Worm (Caenorhabditis elegans) whole organism, L4 larva: Measurements from ENCODE around the gene C54F6.20.
A peak's percentile ranks its signal among the peaks of the same experiment; 100 is the strongest.

Experiments
- F10B5.3 ChIP-seq: sonication (generic microtip); optimal IDR thresholded peaks from 2 replicates; lab custom pipeline; 2016; ENCODE audit warnings: mild to moderate bottlenecking, missing genetic modification characterization, missing compliant biosample characterization
- F26F4.8 ChIP-seq: fragments of 200-800 bp; sonication (Bioruptor generic); conservative IDR thresholded peaks from 2 replicates; pipeline ENCODE4 v1.3.6; 2022; ENCODE audit warnings: missing genetic modification characterization, missing compliant biosample characterization
- T20F7.1 ChIP-seq: fragments of 200-800 bp; sonication (Bioruptor generic); optimal IDR thresholded peaks from 2 replicates; lab custom pipeline; 2018; ENCODE audit warnings: mild to moderate bottlenecking, missing genetic modification characterization, missing compliant biosample characterization
- Y105C5A.15 ChIP-seq: fragments of 200-800 bp; sonication (Bioruptor generic); IDR thresholded peaks from 2 replicates; pipeline ENCODE4 v1.3.6; 2022; ENCODE audit warnings: missing genetic modification characterization, missing compliant biosample characterization
- Y48G9A.11 ChIP-seq: fragments of 200-800 bp; sonication (Bioruptor generic); IDR thresholded peaks from 2 replicates; pipeline ENCODE4 v1.3.6; 2022; ENCODE audit warnings: missing genetic modification reagents, missing genetic modification characterization, missing compliant biosample characterization
- ZK337.2 ChIP-seq: fragments of 200-800 bp; sonication (Bioruptor generic); IDR thresholded peaks from 2 replicates; pipeline ENCODE4 v1.3.6; 2022; ENCODE audit warnings: missing genetic modification reagents, missing genetic modification characterization, missing compliant biosample characterization
- aly-2 ChIP-seq: sonication (generic microtip); optimal IDR thresholded peaks from 2 replicates; lab custom pipeline; 2018; ENCODE audit warnings: missing biosample characterization, missing genetic modification characterization
- ama-1 ChIP-seq: fragments of 150-350 bp; optimal IDR thresholded peaks from 2 replicates; lab custom pipeline; 2014; ENCODE audit warnings: inconsistent platforms, mixed read lengths
- ceh-82 ChIP-seq: sonication (generic microtip); optimal IDR thresholded peaks from 2 replicates; lab custom pipeline; 2017; ENCODE audit warnings: missing biosample characterization, missing genetic modification characterization
- daf-8 ChIP-seq: fragments of 200-800 bp; sonication (Bioruptor generic); IDR thresholded peaks from 2 replicates; pipeline ENCODE4 v1.3.6; 2022; ENCODE audit warnings: missing genetic modification characterization, missing compliant biosample characterization
- dmd-8 ChIP-seq: fragments of 200-800 bp; sonication (Bioruptor generic); IDR thresholded peaks from 2 replicates; pipeline ENCODE4 v1.3.6; 2022; ENCODE audit warnings: missing genetic modification characterization, missing compliant biosample characterization
- duxl-1 ChIP-seq: sonication (generic microtip); optimal IDR thresholded peaks from 2 replicates; lab custom pipeline; 2016; ENCODE audit warnings: mild to moderate bottlenecking, missing genetic modification characterization, moderate library complexity, missing compliant biosample characterization; ENCODE audit not compliant: poor library complexity
- dve-1 ChIP-seq: sonication (generic microtip); optimal IDR thresholded peaks from 2 replicates; lab custom pipeline; 2017; ENCODE audit warnings: antibody characterized with exemption, mild to moderate bottlenecking, missing genetic modification characterization, missing compliant biosample characterization; ENCODE audit not compliant: insufficient read depth
- egl-43 ChIP-seq: fragments of 200-800 bp; sonication (Bioruptor generic); IDR thresholded peaks from 2 replicates; pipeline ENCODE4 v1.3.6; 2022; ENCODE audit warnings: missing genetic modification reagents, missing genetic modification characterization, missing compliant biosample characterization
- fos-1 ChIP-seq: fragments of 150-350 bp; optimal IDR thresholded peaks from 2 replicates; lab custom pipeline; 2014; ENCODE audit warnings: missing biosample characterization, missing genetic modification characterization
- lin-1 ChIP-seq: fragments of 200-800 bp; sonication (Bioruptor generic); IDR thresholded peaks from 2 replicates; pipeline ENCODE4 v1.3.6; 2022; ENCODE audit warnings: missing genetic modification reagents, missing genetic modification characterization, missing compliant biosample characterization
- lin-13 ChIP-seq: fragments of 150-350 bp; optimal IDR thresholded peaks from 2 replicates; lab custom pipeline; 2014; ENCODE audit warnings: missing biosample characterization, missing genetic modification reagents, missing genetic modification characterization
- lin-29 ChIP-seq: fragments of 200-800 bp; sonication (Bioruptor generic); IDR thresholded peaks from 2 replicates; pipeline ENCODE4 v1.3.6; 2022; ENCODE audit warnings: missing genetic modification reagents, missing genetic modification characterization, missing compliant biosample characterization
- lin-38 ChIP-seq: fragments of 200-800 bp; sonication (Bioruptor generic); IDR thresholded peaks from 2 replicates; pipeline ENCODE4 v1.3.6; 2022; ENCODE audit warnings: missing genetic modification reagents, missing genetic modification characterization, missing compliant biosample characterization
- lin-39 ChIP-seq: fragments of 150-350 bp; optimal IDR thresholded peaks from 2 replicates; lab custom pipeline; 2014; ENCODE audit warnings: missing biosample characterization, missing genetic modification reagents, missing genetic modification characterization
- lir-3 ChIP-seq: sonication (generic microtip); optimal IDR thresholded peaks from 2 replicates; lab custom pipeline; 2016; ENCODE audit warnings: mild to moderate bottlenecking, missing genetic modification characterization, missing compliant biosample characterization
- madf-5 ChIP-seq, 2 experiments: fragments of 200-800 bp; sonication (Bioruptor generic); IDR thresholded peaks; 2 replicates each; pipeline ENCODE4 v1.3.6; 2022; ENCODE audit warnings: missing compliant biosample characterization in 2 of 2, missing genetic modification characterization in 2 of 2
- mdl-1 ChIP-seq, 2 experiments: fragments of 150-350 bp in 1 of 2; sonication (generic microtip) in 1 of 2; optimal IDR thresholded peaks; 2 replicates each; lab custom pipeline; 2014 to 2017; ENCODE audit warnings: missing biosample characterization in 2 of 2, missing genetic modification characterization in 2 of 2
- mes-2 ChIP-seq: sonication (generic microtip); optimal IDR thresholded peaks from 2 replicates; lab custom pipeline; 2016; ENCODE audit warnings: missing genotype, mild to moderate bottlenecking, missing genetic modification characterization, missing compliant biosample characterization; ENCODE audit not compliant: poor library complexity, severe bottlenecking
- mxl-3 ChIP-seq: fragments of 200-800 bp; sonication (Bioruptor generic); optimal IDR thresholded peaks from 2 replicates; lab custom pipeline; 2018; ENCODE audit warnings: mild to moderate bottlenecking, missing genetic modification characterization, missing compliant biosample characterization
- nhr-102 ChIP-seq: sonication (generic microtip); optimal IDR thresholded peaks from 2 replicates; lab custom pipeline; 2016; ENCODE audit warnings: mild to moderate bottlenecking, missing genetic modification characterization, moderate library complexity, missing compliant biosample characterization
- nhr-28 ChIP-seq: fragments of 150-350 bp; optimal IDR thresholded peaks from 2 replicates; lab custom pipeline; 2014; ENCODE audit warnings: missing biosample characterization, missing genetic modification characterization
- nhr-48 ChIP-seq: sonication (generic microtip); optimal IDR thresholded peaks from 2 replicates; lab custom pipeline; 2016; ENCODE audit warnings: mild to moderate bottlenecking, missing genetic modification characterization, missing compliant biosample characterization
- nhr-6 ChIP-seq: fragments of 150-350 bp; optimal IDR thresholded peaks from 2 replicates; lab custom pipeline; 2014; ENCODE audit warnings: missing biosample characterization, missing genetic modification characterization
- nhr-77 ChIP-seq: fragments of 150-350 bp; optimal IDR thresholded peaks from 2 replicates; lab custom pipeline; 2014; ENCODE audit warnings: missing biosample characterization, missing genetic modification characterization
- pha-4 ChIP-seq, 2 experiments: fragments of 150-350 bp in 1 of 2; fragments of 200-800 bp in 1 of 2; sonication (Bioruptor generic) in 1 of 2; IDR thresholded peaks in 1 of 2; optimal IDR thresholded peaks in 1 of 2; 2 replicates each; pipeline versions ENCODE4 v1.3.6 to Lab custom; 2014 to 2022; ENCODE audit warnings: missing genetic modification characterization in 2 of 2, missing genetic modification reagents in 2 of 2, missing biosample characterization in 1 of 2, missing compliant biosample characterization in 1 of 2
- rbr-2 ChIP-seq: sonication (generic microtip); optimal IDR thresholded peaks from 2 replicates; lab custom pipeline; 2016; ENCODE audit warnings: missing genotype, missing genetic modification characterization, missing compliant biosample characterization
- sdz-12 ChIP-seq: fragments of 200-800 bp; sonication (Bioruptor generic); optimal IDR thresholded peaks from 2 replicates; lab custom pipeline; 2018; ENCODE audit warnings: mild to moderate bottlenecking, missing genetic modification characterization, missing compliant biosample characterization
- set-16 ChIP-seq: fragments of 200-800 bp; sonication (Bioruptor generic); IDR thresholded peaks from 2 replicates; pipeline ENCODE4 v1.3.6; 2022; ENCODE audit warnings: missing genetic modification reagents, missing genetic modification characterization, missing compliant biosample characterization
- snpc-1.2 ChIP-seq: fragments of 200-800 bp; sonication (Bioruptor generic); IDR thresholded peaks from 2 replicates; pipeline ENCODE4 v1.3.6; 2022; ENCODE audit warnings: missing genetic modification reagents, missing genetic modification characterization, missing compliant biosample characterization
- snpc-4 ChIP-seq: fragments of 150-350 bp; optimal IDR thresholded peaks from 2 replicates; lab custom pipeline; 2014; ENCODE audit warnings: missing biosample characterization, missing genetic modification characterization
- unc-130 ChIP-seq: sonication (generic microtip); optimal IDR thresholded peaks from 2 replicates; lab custom pipeline; 2016; ENCODE audit warnings: missing genetic modification reagents, missing genetic modification characterization, missing compliant biosample characterization
- unc-39 ChIP-seq: sonication (generic microtip); optimal IDR thresholded peaks from 2 replicates; lab custom pipeline; 2017; ENCODE audit warnings: missing biosample characterization, missing genetic modification characterization
- unc-62 ChIP-seq, 3 experiments: fragments of 150-350 bp in 1 of 3; sonication (generic microtip); optimal IDR thresholded peaks in 2 of 3; peaks in 1 of 3; 1 replicate in 1 of 3; 2 replicates in 2 of 3; lab custom pipeline; 2014 to 2017; ENCODE audit warnings: missing biosample characterization in 3 of 3, missing genetic modification characterization in 3 of 3, missing genetic modification reagents in 3 of 3, missing genotype in 1 of 3
- zag-1 ChIP-seq: fragments of 150-350 bp; optimal IDR thresholded peaks from 2 replicates; lab custom pipeline; 2014; ENCODE audit warnings: missing biosample characterization, missing genetic modification characterization
- zfp-2 ChIP-seq: sonication (generic microtip); optimal IDR thresholded peaks from 2 replicates; lab custom pipeline; 2016; ENCODE audit warnings: mild to moderate bottlenecking, missing genetic modification characterization, missing compliant biosample characterization

The C54F6.20 gene

DNA sequence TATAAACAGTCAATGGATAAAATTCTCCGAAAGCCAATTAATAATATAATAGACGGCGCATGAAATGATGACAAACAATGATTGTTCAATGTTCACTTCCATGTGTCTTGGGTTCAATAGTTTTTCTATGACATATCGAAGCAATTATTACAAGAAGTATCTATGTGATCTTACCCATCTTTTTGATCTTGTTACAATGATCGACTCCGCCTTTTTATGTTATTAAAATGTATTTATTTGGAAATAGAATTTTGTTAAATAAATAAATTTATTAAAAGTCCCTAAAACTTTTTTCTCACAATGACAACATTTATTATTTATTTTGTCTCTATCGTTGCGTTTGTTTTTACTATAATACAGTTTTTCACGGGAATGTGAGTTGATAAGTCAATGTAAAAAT is 5.3 kb downstream of the C54F6.20 start, which contains the start of gene swt-2:
TSS of gene swt-2 (plus strand) at position 301 of the 400 bp plus-strand sequence.
- TF ChIP-seq zag-1 (no peak), nhr-48 (tag; lab: Kevin White, UChicago) (no peak), mxl-3 (no peak), Y48G9A.11 (no peak), nhr-102 (no peak), T20F7.1 (GFP tag; lab: Kevin White, UChicago) (no peak), snpc-4 (tag; lab: Kevin White, UChicago) (no peak)

DNA sequence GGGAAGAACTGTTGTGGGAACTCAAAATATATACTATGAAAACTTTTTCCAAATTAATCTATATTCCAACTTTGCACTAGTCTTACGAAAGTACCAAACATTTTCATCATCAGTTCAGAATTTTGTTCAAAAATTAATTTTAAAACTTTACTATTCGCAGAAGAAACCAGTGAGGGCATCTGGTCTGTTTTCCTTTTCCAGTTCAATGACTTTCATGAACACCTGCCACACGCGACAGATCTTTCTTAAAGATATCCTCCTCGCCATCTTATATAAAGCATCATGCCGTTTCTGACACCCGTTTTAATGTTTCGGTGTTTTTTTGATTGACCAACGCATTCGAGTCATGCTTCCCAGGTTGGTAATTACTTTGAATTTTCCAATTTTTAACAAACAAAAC is 8.4 kb downstream of the C54F6.20 start, which contains the start of gene C54F6.3:
TSS of gene C54F6.3 (plus strand) at position 301 of the 400 bp plus-strand sequence.
- TF ChIP-seq Y105C5A.15 (GFP tag; lab: Robert Waterston, UW) (no peak), lin-39 (tag; lab: Kevin White, UChicago) (no peak)

- TF ChIP-seq dve-1 (tag; lab: Kevin White, UChicago): no peak
- no peak for TF ChIP-seq lir-3 (tag; lab: Kevin White, UChicago)
- no peak for TF ChIP-seq ceh-82 (tag; lab: Kevin White, UChicago)
- TF ChIP-seq lin-38 (GFP tag; lab: Robert Waterston, UW): no peak
- TF ChIP-seq lin-1: no peak
Measured at ce11 chrV:7538018-7538417, 13.5 kb downstream of the C54F6.20 start, which contains the start of gene C54F6.12. TSS of gene C54F6.12 (minus strand) at chrV:7538118.

ce11 chrV:7539015-7539414 is 14.5 kb downstream of the C54F6.20 start, which contains the start of gene srh-268:
TSS of gene srh-268 (plus strand) at chrV:7539315.
- TF ChIP-seq unc-39 (tag; lab: Kevin White, UChicago): no peak
- TF ChIP-seq Y105C5A.15 (GFP tag; lab: Robert Waterston, UW): no peak
- no peak for TF ChIP-seq nhr-77 (tag; lab: Kevin White, UChicago)
- TF ChIP-seq rbr-2 (tag; lab: Kevin White, UChicago): no peak
- TF ChIP-seq snpc-1.2 (GFP tag; lab: Robert Waterston, UW): no peak
- TF ChIP-seq zfp-2 (tag; lab: Kevin White, UChicago): no peak
- no peak for TF ChIP-seq ama-1 (lab: Kevin White, UChicago)
- no peak for TF ChIP-seq ZK337.2 (GFP tag; lab: Robert Waterston, UW)
- TF ChIP-seq dmd-8 (GFP tag; lab: Robert Waterston, UW): no peak
- no peak for TF ChIP-seq lin-39 (tag; lab: Kevin White, UChicago)
- no peak for TF ChIP-seq duxl-1 (tag; lab: Kevin White, UChicago)
- TF ChIP-seq sdz-12 (GFP tag; lab: Kevin White, UChicago): no peak
- no peak for TF ChIP-seq unc-130 (GFP tag; lab: Kevin White, UChicago)
- no peak for TF ChIP-seq fos-1 (tag; lab: Kevin White, UChicago)
- no peak for TF ChIP-seq mes-2

DNA sequence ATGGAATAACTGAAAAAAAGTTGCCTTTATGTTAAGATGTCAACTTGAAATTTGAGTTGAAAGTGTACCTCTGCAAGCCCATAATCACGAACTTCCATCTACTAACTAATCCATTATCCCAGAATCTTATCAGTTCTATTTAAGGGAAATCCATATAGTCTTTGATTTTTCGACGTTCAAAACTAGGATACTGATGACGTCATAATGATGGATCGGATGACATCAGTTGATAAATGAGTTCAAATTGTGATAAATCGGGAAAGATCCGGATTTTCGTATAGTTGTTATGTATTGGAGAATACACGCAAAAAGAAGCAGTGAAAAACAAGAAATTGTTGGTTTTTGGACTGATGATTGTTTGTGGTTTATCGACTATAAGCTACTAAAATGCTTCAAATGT is 19.2 kb downstream of the C54F6.20 start:
- TF ChIP-seq nhr-48 (tag; lab: Kevin White, UChicago): peak; percentile 79
- TF ChIP-seq unc-62 (GFP tag; optimal IDR thresholded peaks at IDR 0.05 in 1 of 2; lab: Kevin White, UChicago): peak in 1 of 2 experiments; percentile 87
- TF ChIP-seq unc-62 (tag; optimal IDR thresholded peaks at IDR 0.05; lab: Kevin White, UChicago): no peak
- TF ChIP-seq mdl-1 (tag; optimal IDR thresholded peaks at IDR 0.05; lab: Kevin White, UChicago): peak in 1 of 2 experiments; percentile 8
- peak; percentile 10 for TF ChIP-seq nhr-28 (tag; lab: Kevin White, UChicago)
- TF ChIP-seq lin-13 (GFP tag; lab: Kevin White, UChicago): no peak
- TF ChIP-seq Y105C5A.15 (GFP tag; lab: Robert Waterston, UW): no peak
- TF ChIP-seq, all 104 proteins: peak for 4

DNA sequence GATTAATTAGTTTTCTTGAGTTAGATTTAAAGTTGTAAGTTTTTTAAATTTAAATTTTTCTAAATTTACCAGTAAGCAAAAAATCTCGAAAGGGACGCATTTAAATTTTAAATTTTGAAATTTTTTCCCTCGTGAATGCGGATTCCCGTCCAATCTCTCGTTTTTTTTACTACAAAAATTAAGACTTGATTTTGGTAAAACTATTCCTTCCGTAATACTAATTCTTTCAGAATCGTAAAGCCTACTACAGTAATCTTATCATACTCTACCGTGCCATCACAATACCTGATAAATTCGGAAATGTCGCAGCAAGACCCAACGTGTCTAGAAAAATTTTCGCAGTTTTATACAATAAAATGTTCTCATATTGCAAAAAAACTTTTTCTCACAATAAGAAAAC is 20.6 kb downstream of the C54F6.20 start, which contains the start of the genes C54F6.19 and nhx-3:
TSS of gene C54F6.19 (plus strand) at position 301 of the 400 bp plus-strand sequence.
TSS of gene nhx-3 (minus strand) at position 337 of the 400 bp plus-strand sequence.
- TF ChIP-seq aly-2 (tag; lab: Kevin White, UChicago) (no peak), F26F4.8 (GFP tag; lab: Robert Waterston, UW) (no peak), lir-3 (tag; lab: Kevin White, UChicago) (no peak), set-16 (no peak), lin-13 (GFP tag; lab: Kevin White, UChicago) (no peak), pha-4 (GFP tag; IDR thresholded peaks at IDR 0.05; lab: Robert Waterston, UW) (no peak), pha-4 (tag; optimal IDR thresholded peaks at IDR 0.05; lab: Kevin White, UChicago) (no peak), madf-5 (GFP tag; IDR thresholded peaks at IDR 0.05; lab: Robert Waterston, UW) (no peak), daf-8 (GFP tag; lab: Robert Waterston, UW) (no peak), rbr-2 (tag; lab: Kevin White, UChicago) (no peak), egl-43 (GFP tag; lab: Robert Waterston, UW) (no peak), nhr-6 (no peak), Y105C5A.15 (GFP tag; lab: Robert Waterston, UW) (no peak), snpc-1.2 (GFP tag; lab: Robert Waterston, UW) (no peak), lin-29 (no peak), F10B5.3 (tag; lab: Kevin White, UChicago) (no peak)
